Worm (Caenorhabditis elegans) whole organism, young adult: Measurements from ENCODE around the gene F37A4.5.

Experiments used
- B0035.1 ChIP-seq: sonication (generic microtip); optimal IDR thresholded peaks from 2 replicates; lab custom pipeline; 2016; ENCODE audit warnings: missing genetic modification characterization, mild to moderate bottlenecking, missing compliant biosample characterization, missing genotype, missing genetic modification reagents
- B0261.1 ChIP-seq: sonication (generic microtip); optimal IDR thresholded peaks from 2 replicates; lab custom pipeline; 2016; ENCODE audit warnings: mild to moderate bottlenecking, missing genetic modification characterization, moderate library complexity, missing compliant biosample characterization
- D2030.7 ChIP-seq: fragments of 200-800 bp; sonication (Bioruptor generic); IDR thresholded peaks from 2 replicates; pipeline ENCODE4 v1.3.6; 2022; ENCODE audit warnings: missing genetic modification reagents, missing genetic modification characterization, missing compliant biosample characterization
- F22D6.2 ChIP-seq: sonication (generic microtip); optimal IDR thresholded peaks from 2 replicates; lab custom pipeline; 2016; ENCODE audit warnings: mild to moderate bottlenecking, missing genetic modification characterization, missing compliant biosample characterization
- ama-1 ChIP-seq, 3 experiments: fragments of 150-350 bp in 1 of 3; sonication (generic microtip) in 2 of 3; optimal IDR thresholded peaks; 2 replicates each; lab custom pipeline; 2014 to 2018; ENCODE audit warnings: missing biosample characterization in 2 of 3, missing genetic modification characterization in 2 of 3, missing genetic modification reagents in 2 of 3
- attf-3 ChIP-seq: fragments of 200-800 bp; sonication (Bioruptor generic); conservative IDR thresholded peaks from 2 replicates; pipeline ENCODE4 v1.3.6; 2022; ENCODE audit warnings: missing genetic modification reagents, missing genetic modification characterization, missing compliant biosample characterization
- cebp-2 ChIP-seq: fragments of 200-800 bp; sonication (Bioruptor generic); IDR thresholded peaks from 2 replicates; pipeline ENCODE4 v1.3.6; 2022; ENCODE audit warnings: missing genetic modification characterization, missing compliant biosample characterization
- ceh-27 ChIP-seq: fragments of 200-800 bp; sonication (Bioruptor generic); optimal IDR thresholded peaks from 2 replicates; lab custom pipeline; 2018; ENCODE audit warnings: mild to moderate bottlenecking, missing genetic modification characterization, moderate library complexity, missing compliant biosample characterization
- ceh-40 ChIP-seq: fragments of 200-800 bp; sonication (Bioruptor generic); IDR thresholded peaks from 2 replicates; pipeline ENCODE4 v1.3.6; 2022; ENCODE audit warnings: missing genetic modification characterization, missing compliant biosample characterization
- mcd-1 ChIP-seq: fragments of 200-800 bp; sonication (Bioruptor generic); IDR thresholded peaks from 2 replicates; pipeline ENCODE4 v1.3.6; 2022; ENCODE audit warnings: missing genetic modification reagents, missing genetic modification characterization, missing compliant biosample characterization
- mel-28 ChIP-seq: sonication (generic microtip); optimal IDR thresholded peaks from 2 replicates; lab custom pipeline; 2016; ENCODE audit warnings: borderline replicate concordance, mild to moderate bottlenecking, missing genetic modification characterization, missing compliant biosample characterization
- tlf-1 ChIP-seq: fragments of 200-800 bp; sonication (Bioruptor generic); optimal IDR thresholded peaks from 2 replicates; lab custom pipeline; 2018; ENCODE audit warnings: mild to moderate bottlenecking, missing genetic modification characterization, missing compliant biosample characterization

DNA sequence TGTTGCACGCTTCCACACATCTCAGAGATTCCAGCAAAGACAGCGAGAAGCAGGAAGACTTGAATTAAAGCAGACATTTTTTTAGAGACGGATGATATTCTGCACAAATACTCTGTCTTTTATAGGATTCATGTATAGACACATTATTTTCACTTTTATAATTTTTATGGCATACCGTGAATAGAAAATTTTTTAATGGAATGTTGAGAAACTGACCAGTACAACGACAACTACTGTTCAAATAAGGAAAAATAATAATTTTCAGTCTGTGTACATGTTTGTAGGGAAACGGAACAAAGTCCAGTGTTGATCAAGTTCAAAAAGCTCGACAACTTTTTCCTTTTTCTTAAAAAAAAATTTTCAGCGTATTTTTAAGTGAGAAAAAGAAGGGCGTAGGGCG, 24.9 kb downstream of the F37A4.5 start, which contains the start of gene Y102E9.6:
- TF ChIP-seq ceh-27 (GFP tag; lab: Kevin White, UChicago) (no peak), B0261.1 (tag; lab: Kevin White, UChicago) (no peak), ceh-40 (GFP tag; lab: Robert Waterston, UW) (no peak), attf-3 (no peak), ama-1 (optimal IDR thresholded peaks at IDR 0.05; lab: Kevin White, UChicago) (no peak), ama-1 (GFP tag; optimal IDR thresholded peaks at IDR 0.05; lab: Kevin White, UChicago) (no peak), mcd-1 (GFP tag; lab: Robert Waterston, UW) (no peak), cebp-2 (GFP tag; lab: Robert Waterston, UW) (no peak), tlf-1 (GFP tag; lab: Kevin White, UChicago) (no peak), D2030.7 (GFP tag; lab: Robert Waterston, UW) (no peak), mel-28 (no peak), B0035.1 (tag; lab: Kevin White, UChicago) (no peak), F22D6.2 (no peak)
